Fruit fly (Drosophila melanogaster): Measurements from ENCODE around the gene CG42587.

- TF ChIP-seq unpg (GFP tag; optimal IDR thresholded peaks at IDR 0.05) = no peak
- TF ChIP-seq fu2 (GFP tag; optimal IDR thresholded peaks at IDR 0.05) = no peak
- no peak for TF ChIP-seq CG5953 (GFP tag; IDR thresholded peaks at IDR 0.05)
- TF ChIP-seq YL-1 (GFP tag; optimal IDR thresholded peaks at IDR 0.05) = no peak
Measured at dm6 chr2L:14774713-14775112, 29.7 kb upstream of the CG42587 start, which contains the start of gene CG4650.

All from whole organism, embryonic.